Worm (Caenorhabditis elegans) whole organism, L2 larva: ENCODE data around the gene gst-17.

Experiments
- alr-1 ChIP-seq: fragments of 150-350 bp; optimal IDR thresholded peaks from 2 replicates; lab custom pipeline; 2014; ENCODE audit warnings: missing biosample characterization, missing genetic modification characterization
- ceh-16 ChIP-seq: fragments of 150-350 bp; optimal IDR thresholded peaks from 2 replicates; lab custom pipeline; 2014; ENCODE audit warnings: missing biosample characterization, missing genetic modification characterization
- crh-2 ChIP-seq: sonication (generic microtip); optimal IDR thresholded peaks from 2 replicates; lab custom pipeline; 2017; ENCODE audit warnings: missing biosample characterization, missing genetic modification characterization
- elt-1 ChIP-seq: fragments of 150-350 bp; optimal IDR thresholded peaks from 2 replicates; lab custom pipeline; 2014; ENCODE audit warnings: missing biosample characterization, missing genetic modification characterization
- lin-13 ChIP-seq: fragments of 150-350 bp; optimal IDR thresholded peaks from 2 replicates; lab custom pipeline; 2014; ENCODE audit warnings: missing biosample characterization, missing genetic modification reagents, missing genetic modification characterization
- nhr-129 ChIP-seq: fragments of 150-350 bp; optimal IDR thresholded peaks from 2 replicates; lab custom pipeline; 2014; ENCODE audit warnings: missing biosample characterization, missing genetic modification characterization
- nhr-23 ChIP-seq: fragments of 150-350 bp; optimal IDR thresholded peaks from 2 replicates; lab custom pipeline; 2014; ENCODE audit warnings: missing biosample characterization, missing genetic modification reagents, missing genetic modification characterization
- nhr-237 ChIP-seq: fragments of 150-350 bp; optimal IDR thresholded peaks from 2 replicates; lab custom pipeline; 2014; ENCODE audit warnings: missing biosample characterization, missing genetic modification characterization
- nhr-6 ChIP-seq: fragments of 150-350 bp; optimal IDR thresholded peaks from 2 replicates; lab custom pipeline; 2014; ENCODE audit warnings: missing biosample characterization, missing genetic modification characterization
- unc-62 ChIP-seq: fragments of 150-350 bp; optimal IDR thresholded peaks from 2 replicates; lab custom pipeline; 2014; ENCODE audit warnings: missing biosample characterization, missing genetic modification reagents, missing genetic modification characterization

DNA sequence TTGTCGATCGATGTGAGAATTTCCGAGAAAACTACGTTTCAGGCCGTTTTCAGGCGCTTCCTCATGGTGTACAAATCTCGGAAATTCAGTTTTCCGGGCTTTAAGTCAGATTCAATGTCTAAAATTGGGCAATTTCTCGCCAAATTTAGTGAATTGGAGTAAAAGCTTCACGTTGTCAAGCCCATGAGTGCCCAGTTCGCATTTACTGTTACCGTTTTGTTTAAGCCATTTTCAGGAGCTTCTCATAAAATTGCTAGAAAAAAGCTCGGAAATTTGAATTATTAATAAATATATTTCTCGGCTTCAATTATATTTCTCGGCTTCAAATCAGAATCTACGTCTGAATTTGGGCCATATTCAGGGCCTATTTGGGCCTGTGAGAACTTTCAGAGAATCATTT is 47.3 kb upstream of the gst-17 start:
- TF ChIP-seq ceh-16 (tag; lab: Kevin White, UChicago) (no peak), nhr-237 (tag; lab: Kevin White, UChicago) (no peak), alr-1 (tag; lab: Kevin White, UChicago) (no peak), nhr-6 (no peak), crh-2 (tag; lab: Kevin White, UChicago) (no peak), nhr-23 (tag; lab: Kevin White, UChicago) (no peak), unc-62 (GFP tag; lab: Kevin White, UChicago) (no peak), elt-1 (tag; lab: Kevin White, UChicago) (no peak), nhr-129 (tag; lab: Kevin White, UChicago) (no peak), lin-13 (GFP tag; lab: Kevin White, UChicago) (no peak)
